Worm (Caenorhabditis elegans) whole organism, late embryonic: Measurements from ENCODE around the gene str-52.

Experiments used
- C38D4.7 ChIP-seq: fragments of 200-800 bp; sonication (Bioruptor generic); optimal IDR thresholded peaks from 2 replicates; lab custom pipeline; 2018; ENCODE audit warnings: mild to moderate bottlenecking, missing genetic modification characterization, moderate library complexity, missing compliant biosample characterization
- ama-1 ChIP-seq: fragments of 150-350 bp; optimal IDR thresholded peaks from 2 replicates; lab custom pipeline; 2014
- ceh-24 ChIP-seq: sonication (generic microtip); optimal IDR thresholded peaks from 2 replicates; lab custom pipeline; 2016; ENCODE audit warnings: mild to moderate bottlenecking, missing genetic modification characterization, missing compliant biosample characterization
- ceh-9 ChIP-seq: sonication (generic microtip); optimal IDR thresholded peaks from 2 replicates; lab custom pipeline; 2016; ENCODE audit warnings: mild to moderate bottlenecking, missing genetic modification characterization, inconsistent platforms, missing compliant biosample characterization
- elt-2 ChIP-seq: sonication (generic microtip); optimal IDR thresholded peaks from 2 replicates; lab custom pipeline; 2016; ENCODE audit warnings: missing genetic modification reagents, missing genetic modification characterization, missing compliant biosample characterization
- hlh-30 ChIP-seq: sonication (generic microtip); optimal IDR thresholded peaks from 2 replicates; lab custom pipeline; 2017; ENCODE audit warnings: antibody characterized with exemption, missing genetic modification characterization, missing compliant biosample characterization; ENCODE audit not compliant: insufficient read depth
- hlh-6 ChIP-seq: sonication (generic microtip); optimal IDR thresholded peaks from 2 replicates; lab custom pipeline; 2016; ENCODE audit warnings: missing genotype, missing genetic modification characterization, missing compliant biosample characterization
- nhr-11 ChIP-seq: fragments of 150-350 bp; optimal IDR thresholded peaks from 2 replicates; lab custom pipeline; 2014; ENCODE audit warnings: missing biosample characterization, missing genetic modification characterization
- npax-4 ChIP-seq: sonication (generic microtip); optimal IDR thresholded peaks from 2 replicates; lab custom pipeline; 2016; ENCODE audit warnings: missing genetic modification characterization, missing compliant biosample characterization
- tbx-2 ChIP-seq: sonication (generic microtip); optimal IDR thresholded peaks from 2 replicates; lab custom pipeline; 2016; ENCODE audit warnings: missing genetic modification characterization, missing compliant biosample characterization

ce11 chrV:2137010-2137409 lies 8.9 kb downstream of the str-52 start:
- TF ChIP-seq nhr-11 (tag; lab: Kevin White, UChicago) (no peak), hlh-6 (tag; lab: Kevin White, UChicago) (no peak), C38D4.7 (GFP tag; lab: Kevin White, UChicago) (no peak), elt-2 (no peak), hlh-30 (no peak), ama-1 (lab: Kevin White, UChicago) (no peak), ceh-24 (tag; lab: Kevin White, UChicago) (no peak), npax-4 (tag; lab: Kevin White, UChicago) (no peak), tbx-2 (tag; lab: Kevin White, UChicago) (no peak), ceh-9 (tag; lab: Kevin White, UChicago) (no peak)
